Worm (Caenorhabditis elegans): ENCODE data around the gene srg-16.

srg-16 gene

ce11 chrII:12494556-12495131 is 27.7 kb downstream of the srg-16 start, which contains the start of gene col-85 (continued):
- TF ChIP-seq Y67H2A.10 (GFP tag; conservative IDR thresholded peaks at IDR 0.05), result no peak
- TF ChIP-seq sptf-2 (GFP tag; optimal IDR thresholded peaks at IDR 0.05), result peak; percentile 42
- TF ChIP-seq lag-1 (GFP tag; IDR thresholded peaks at IDR 0.05), result no peak
- peak; percentile 26 for TF ChIP-seq efl-1 (GFP tag; optimal IDR thresholded peaks at IDR 0.05)
- TF ChIP-seq snpc-4 (GFP tag; optimal IDR thresholded peaks at IDR 0.05), result peak; percentile 91
- TF ChIP-seq snpc-4 (tag; optimal IDR thresholded peaks at IDR 0.05), result peak; percentile 92 to 97 (median 95)
- 0 out of 2 replicates have a peak, but pooled peaks have one; percentile 34 for TF ChIP-seq aptf-2 (GFP tag; conservative IDR thresholded peaks at IDR 0.05)
- TF ChIP-seq unc-130 (GFP tag; optimal IDR thresholded peaks at IDR 0.05), result peak; percentile 62
- TF ChIP-seq ztf-3 (GFP tag; optimal IDR thresholded peaks at IDR 0.05), result peak; percentile 55
- peak; percentile 83 for TF ChIP-seq D2030.7 (GFP tag; IDR thresholded peaks at IDR 0.05)
- peak; percentile 74 for TF ChIP-seq hrde-1 (tag; optimal IDR thresholded peaks at IDR 0.05; ENCODE audit: borderline replicate concordance)
- peak; percentile 78 for TF ChIP-seq lin-54 (GFP tag; optimal IDR thresholded peaks at IDR 0.05)
- no peak for TF ChIP-seq F57C9.4 (tag; optimal IDR thresholded peaks at IDR 0.05)
- TF ChIP-seq F55B11.4 (tag; optimal IDR thresholded peaks at IDR 0.05; ENCODE audit: borderline replicate concordance, insufficient read depth), result no peak
- peak; percentile 72 for TF ChIP-seq nhr-27 (tag; optimal IDR thresholded peaks at IDR 0.05)
- peak; percentile 42 for TF ChIP-seq nhr-179 (tag; optimal IDR thresholded peaks at IDR 0.05)
- TF ChIP-seq let-526 (GFP tag; IDR thresholded peaks at IDR 0.05), result 0 out of 2 replicates have a peak, but pooled peaks have one; percentile 35
- peak; percentile 50 for TF ChIP-seq repo-1 (tag; optimal IDR thresholded peaks at IDR 0.05)
- no peak for TF ChIP-seq hlh-26 (GFP tag; conservative IDR thresholded peaks at IDR 0.05)
- 0 out of 2 replicates have a peak, but pooled peaks have one; percentile 86 for TF ChIP-seq F37B4.10 (GFP tag; IDR thresholded peaks at IDR 0.05)
- TF ChIP-seq atf-7 (tag; optimal IDR thresholded peaks at IDR 0.05), result peak; percentile 67
- TF ChIP-seq nfya-2 (GFP tag; IDR thresholded peaks at IDR 0.05), result 0 out of 2 replicates have a peak, but pooled peaks have one; percentile 41
- peak; percentile 3 to 56 for TF ChIP-seq let-607 (tag; optimal IDR thresholded peaks at IDR 0.05)
- peak; percentile 43 for TF ChIP-seq ceh-91 (GFP tag; IDR thresholded peaks at IDR 0.05)
- TF ChIP-seq madf-10 (tag; optimal IDR thresholded peaks at IDR 0.05), result peak; percentile 84
- TF ChIP-seq bed-2 (GFP tag; IDR thresholded peaks at IDR 0.05), result no peak
- TF ChIP-seq cebp-1 (GFP tag; IDR thresholded peaks at IDR 0.05), result no peak
- TF ChIP-seq cebp-1 (tag; optimal IDR thresholded peaks at IDR 0.05), result peak; percentile 81
- no peak for TF ChIP-seq akir-1 (GFP tag; optimal IDR thresholded peaks at IDR 0.05)
- peak; percentile 58 for TF ChIP-seq lir-1 (GFP tag; conservative IDR thresholded peaks at IDR 0.05)
- peak; percentile 72 for TF ChIP-seq madf-6 (GFP tag; IDR thresholded peaks at IDR 0.05)
- TF ChIP-seq lsl-1 (GFP tag; optimal IDR thresholded peaks at IDR 0.05), result peak; percentile 53
- peak; percentile 92 for TF ChIP-seq pbrm-1 (GFP tag; IDR thresholded peaks at IDR 0.05)
- no peak for TF ChIP-seq sdz-38 (tag; optimal IDR thresholded peaks at IDR 0.05)
- peak; percentile 70 for TF ChIP-seq K11D2.4 (GFP tag; IDR thresholded peaks at IDR 0.05)
- no peak; the same call in 1 of the 2 replicates for TF ChIP-seq madf-8 (GFP tag; conservative IDR thresholded peaks at IDR 0.05)
- TF ChIP-seq mes-4 (tag; optimal IDR thresholded peaks at IDR 0.05), result peak; percentile 45
- TF ChIP-seq Y53F4B.3 (GFP tag; IDR thresholded peaks at IDR 0.05), result no peak; the same call in 1 of the 2 replicates
- TF ChIP-seq snpc-1.3 (tag; optimal IDR thresholded peaks at IDR 0.05; ENCODE audit: insufficient read depth), result peak; percentile 87
- peak; percentile 36 for TF ChIP-seq ceh-27 (GFP tag; optimal IDR thresholded peaks at IDR 0.05)
- TF ChIP-seq bed-1 (GFP tag; IDR thresholded peaks at IDR 0.05), result 0 out of 2 replicates have a peak, but pooled peaks have one; percentile 77
- TF ChIP-seq C17E4.6 (GFP tag; IDR thresholded peaks at IDR 0.05), result no peak
- TF ChIP-seq F22D6.2 (tag; optimal IDR thresholded peaks at IDR 0.05), result peak; percentile 4
- TF ChIP-seq Y56A3A.18 (GFP tag; IDR thresholded peaks at IDR 0.05), result peak; percentile 56; the same call in 1 of the 2 replicates
- peak; percentile 29 for TF ChIP-seq lsy-27 (tag; optimal IDR thresholded peaks at IDR 0.05; ENCODE audit: borderline replicate concordance, insufficient read depth)
- peak; percentile 75 for TF ChIP-seq B0019.2 (GFP tag; conservative IDR thresholded peaks at IDR 0.05)
- TF ChIP-seq dpff-1 (tag; optimal IDR thresholded peaks at IDR 0.05), result no peak

All from whole organism, young adult.